Fruit fly (Drosophila melanogaster) whole organism, prepupa: ENCODE results near the gene CG32022.

Experiments
- Blimp-1 ChIP-seq: fragments of 200-800 bp; sonication (Bioruptor generic); optimal IDR thresholded peaks from 3 replicates; lab custom pipeline; 2017; ENCODE audit warnings: missing biosample characterization, missing genetic modification characterization, mild to moderate bottlenecking, moderate library complexity, missing genetic modification reagents
- CG10631 ChIP-seq: fragments of 200-800 bp; sonication (Bioruptor generic); optimal IDR thresholded peaks from 2 replicates; lab custom pipeline; 2016; ENCODE audit warnings: missing biosample characterization, missing genetic modification characterization
- CG10669 ChIP-seq: fragments of 200-800 bp; sonication (Bioruptor generic); optimal IDR thresholded peaks from 3 replicates; lab custom pipeline; 2018; ENCODE audit warnings: missing biosample characterization, mild to moderate bottlenecking, missing genetic modification characterization, moderate library complexity
- CG11294 ChIP-seq: fragments of 200-800 bp; sonication (Bioruptor generic); IDR thresholded peaks from 2 replicates; pipeline ENCODE4 v1.3.6; 2022; ENCODE audit warnings: missing biosample characterization, missing genetic modification characterization
- CG11902 ChIP-seq: fragments of 200-800 bp; sonication (Bioruptor generic); optimal IDR thresholded peaks from 3 replicates; lab custom pipeline; 2016; ENCODE audit warnings: missing biosample characterization, missing genetic modification characterization
- CG15336 ChIP-seq: fragments of 200-800 bp; sonication (Bioruptor generic); IDR thresholded peaks from 2 replicates; pipeline ENCODE4 v1.3.6; 2022; ENCODE audit warnings: missing biosample characterization, missing genetic modification characterization
- CG31627 ChIP-seq: fragments of 200-800 bp; sonication (Bioruptor generic); optimal IDR thresholded peaks from 3 replicates; lab custom pipeline; 2016; ENCODE audit warnings: missing biosample characterization, missing genetic modification characterization
- CG34406 ChIP-seq: fragments of 200-800 bp; sonication (Bioruptor generic); optimal IDR thresholded peaks from 3 replicates; lab custom pipeline; 2016; ENCODE audit warnings: missing biosample characterization, missing genetic modification characterization
- CG6163 ChIP-seq: fragments of 200-800 bp; sonication (Bioruptor generic); IDR thresholded peaks from 3 replicates; pipeline ENCODE4 v1.3.6; 2022; ENCODE audit warnings: missing biosample characterization, missing genetic modification characterization
- CG6792 ChIP-seq: fragments of 200-800 bp; sonication (Bioruptor generic); optimal IDR thresholded peaks from 3 replicates; lab custom pipeline; 2016; ENCODE audit warnings: missing biosample characterization, missing genetic modification characterization
- CG7368 ChIP-seq: fragments of 200-800 bp; sonication (Bioruptor generic); optimal IDR thresholded peaks from 3 replicates; lab custom pipeline; 2016; ENCODE audit warnings: missing biosample characterization, missing genetic modification characterization
- CG8119 ChIP-seq: fragments of 200-800 bp; sonication (Bioruptor generic); IDR thresholded peaks from 3 replicates; pipeline ENCODE4 v1.3.6; 2022; ENCODE audit warnings: missing biosample characterization, missing genetic modification characterization
- CG8319 ChIP-seq: fragments of 200-800 bp; sonication (Bioruptor generic); optimal IDR thresholded peaks from 3 replicates; lab custom pipeline; 2016; ENCODE audit warnings: missing biosample characterization, missing genetic modification characterization
- CG8632 ChIP-seq: fragments of 200-800 bp; sonication (Bioruptor generic); optimal IDR thresholded peaks from 3 replicates; lab custom pipeline; 2016; ENCODE audit warnings: missing biosample characterization, missing genetic modification characterization
- Eip78C ChIP-seq: fragments of 200-800 bp; sonication (Bioruptor generic); peaks from one replicate; lab custom pipeline; 2016; ENCODE audit warnings: missing biosample characterization, missing genetic modification characterization
- Eip93F ChIP-seq: fragments of 200-800 bp; sonication (Bioruptor generic); optimal IDR thresholded peaks from 2 replicates; lab custom pipeline; 2016; ENCODE audit warnings: missing biosample characterization, mild to moderate bottlenecking, missing genetic modification characterization
- Ets21C ChIP-seq: fragments of 200-800 bp; sonication (Bioruptor generic); optimal IDR thresholded peaks from 3 replicates; lab custom pipeline; 2016; ENCODE audit warnings: missing biosample characterization, missing genetic modification characterization
- Gug ChIP-seq: fragments of 200-800 bp; sonication (Bioruptor generic); IDR thresholded peaks from 2 replicates; pipeline ENCODE4 v1.3.6; 2022; ENCODE audit warnings: missing biosample characterization, missing genetic modification characterization
- Hr38 ChIP-seq: sonication (Bioruptor generic); optimal IDR thresholded peaks from 2 replicates; lab custom pipeline; 2016; ENCODE audit warnings: missing biosample characterization, missing genetic modification characterization
- Met ChIP-seq: fragments of 200-800 bp; sonication (Bioruptor generic); optimal IDR thresholded peaks from 3 replicates; lab custom pipeline; 2016; ENCODE audit warnings: missing biosample characterization, missing genetic modification characterization
- OdsH ChIP-seq: fragments of 200-800 bp; sonication (Bioruptor generic); optimal IDR thresholded peaks from 3 replicates; lab custom pipeline; 2016; ENCODE audit warnings: missing biosample characterization, missing genetic modification characterization
- Sox14 ChIP-seq: fragments of 200-800 bp; sonication (Bioruptor generic); optimal IDR thresholded peaks from 3 replicates; lab custom pipeline; 2016; ENCODE audit warnings: missing biosample characterization, missing genetic modification characterization
- cyc ChIP-seq: fragments of 200-800 bp; sonication (Bioruptor generic); optimal IDR thresholded peaks from 3 replicates; lab custom pipeline; 2016; ENCODE audit warnings: missing biosample characterization, missing genetic modification characterization
- dac ChIP-seq: fragments of 200-800 bp; sonication (Bioruptor generic); optimal IDR thresholded peaks from 2 replicates; lab custom pipeline; 2017; ENCODE audit warnings: missing biosample characterization, mild to moderate bottlenecking, missing genetic modification characterization
- dsx ChIP-seq: fragments of 200-800 bp; optimal IDR thresholded peaks from 3 replicates; lab custom pipeline; 2019; ENCODE audit warnings: missing biosample characterization, mild to moderate bottlenecking, missing genetic modification characterization, moderate library complexity; ENCODE audit not compliant: poor library complexity, severe bottlenecking
- eg ChIP-seq: fragments of 200-800 bp; sonication (Bioruptor generic); IDR thresholded peaks from 3 replicates; pipeline ENCODE4 v1.3.6; 2022; ENCODE audit warnings: missing biosample characterization, missing genetic modification characterization
- esn ChIP-seq: fragments of 200-800 bp; sonication (Bioruptor generic); optimal IDR thresholded peaks from 2 replicates; lab custom pipeline; 2016; ENCODE audit warnings: missing biosample characterization, mild to moderate bottlenecking, missing genetic modification characterization, moderate library complexity
- fd85E ChIP-seq: fragments of 200-800 bp; sonication (Bioruptor generic); optimal IDR thresholded peaks from 3 replicates; lab custom pipeline; 2016; ENCODE audit warnings: missing biosample characterization, missing genetic modification characterization
- fkh ChIP-seq: fragments of 200-800 bp; sonication (Bioruptor generic); optimal IDR thresholded peaks from 3 replicates; lab custom pipeline; 2017; ENCODE audit warnings: missing biosample characterization, mild to moderate bottlenecking, missing genetic modification characterization, moderate library complexity
- lz ChIP-seq: fragments of 200-800 bp; sonication (Bioruptor generic); optimal IDR thresholded peaks from 3 replicates; lab custom pipeline; 2016; ENCODE audit warnings: missing biosample characterization, missing genetic modification characterization
- net ChIP-seq: fragments of 200-800 bp; sonication (Bioruptor generic); optimal IDR thresholded peaks from 3 replicates; lab custom pipeline; 2016; ENCODE audit warnings: missing biosample characterization, missing genetic modification characterization
- pdm3 ChIP-seq: fragments of 200-800 bp; sonication (Bioruptor generic); optimal IDR thresholded peaks from 3 replicates; lab custom pipeline; 2016; ENCODE audit warnings: missing biosample characterization, missing genetic modification characterization
- salr ChIP-seq, 2 experiments: fragments of 200-800 bp; sonication (Bioruptor generic); optimal IDR thresholded peaks; 3 replicates each; lab custom pipeline; 2016 to 2018; ENCODE audit warnings: missing biosample characterization in 2 of 2, missing genetic modification characterization in 2 of 2, mild to moderate bottlenecking in 1 of 2
- spab ChIP-seq: fragments of 200-800 bp; sonication (Bioruptor generic); optimal IDR thresholded peaks from 2 replicates; lab custom pipeline; 2017; ENCODE audit warnings: missing biosample characterization, mild to moderate bottlenecking, missing genetic modification characterization, missing genetic modification reagents
- ss ChIP-seq, 2 experiments: fragments of 200-800 bp; sonication (Bioruptor generic); optimal IDR thresholded peaks; 2 replicates in 1 of 2; 3 replicates in 1 of 2; lab custom pipeline; 2017 to 2018; ENCODE audit warnings: mild to moderate bottlenecking in 2 of 2, missing biosample characterization in 2 of 2, missing genetic modification characterization in 2 of 2, moderate library complexity in 1 of 2
- svp ChIP-seq: fragments of 200-800 bp; sonication (Bioruptor generic); peaks from one replicate; lab custom pipeline; 2016; ENCODE audit warnings: missing biosample characterization, missing genetic modification characterization
- topi ChIP-seq: fragments of 200-800 bp; sonication (Bioruptor generic); optimal IDR thresholded peaks from 3 replicates; lab custom pipeline; 2016; ENCODE audit warnings: missing biosample characterization, missing genetic modification characterization
- vri ChIP-seq: fragments of 200-800 bp; sonication (Bioruptor generic); optimal IDR thresholded peaks from 3 replicates; lab custom pipeline; 2016; ENCODE audit warnings: missing biosample characterization, mild to moderate bottlenecking, missing genetic modification characterization

CG32022 gene

dm6 chr3L:8700643-8701208 is 20.3 kb downstream of the CG32022 start (continued):
- TF ChIP-seq dac (GFP tag; lab: Kevin White, UChicago) = peak; percentile 38
- TF ChIP-seq cyc (GFP tag; lab: Kevin White, UChicago) = peak; percentile 5
- peak; percentile 17 for TF ChIP-seq CG7368 (GFP tag; lab: Kevin White, UChicago)
- no peak for TF ChIP-seq fd85E (GFP tag; lab: Kevin White, UChicago)
- peak; percentile 55 for TF ChIP-seq esn (GFP tag; lab: Kevin White, UChicago)
- peak; percentile 49 for TF ChIP-seq Met (GFP tag; lab: Kevin White, UChicago)
- TF ChIP-seq spab (GFP tag; lab: Kevin White, UChicago) = peak; percentile 54
- TF ChIP-seq Blimp-1 = no peak
- TF ChIP-seq CG34406 (GFP tag; lab: Kevin White, UChicago) = peak; percentile 64
- TF ChIP-seq svp (GFP tag; lab: Kevin White, UChicago) = no peak
- peak; percentile 68 for TF ChIP-seq net
- TF ChIP-seq eg (GFP tag; lab: Robert Waterston, UW) = peak; percentile 68
- peak; percentile 73 for TF ChIP-seq CG10669 (GFP tag; lab: Kevin White, UChicago)
- peak; percentile 79 for TF ChIP-seq Sox14 (GFP tag; lab: Kevin White, UChicago)
- TF ChIP-seq CG6163 (GFP tag; lab: Robert Waterston, UW) = peak; percentile 72; the same call in 2 of the 3 replicates
- TF ChIP-seq topi (GFP tag; lab: Kevin White, UChicago) = peak; percentile 52
- TF ChIP-seq Eip78C (GFP tag; lab: Kevin White, UChicago) = peak; percentile 94
- TF ChIP-seq Gug (GFP tag; lab: Robert Waterston, UW) = peak; percentile 65
- peak; percentile 52 for TF ChIP-seq dsx
- TF ChIP-seq OdsH (GFP tag; lab: Kevin White, UChicago) = peak; percentile 80
- peak; percentile 58 for TF ChIP-seq CG8632 (GFP tag; lab: Kevin White, UChicago)
- TF ChIP-seq CG8119 (GFP tag; lab: Robert Waterston, UW) = peak; percentile 64
- TF ChIP-seq CG31627 (GFP tag; lab: Kevin White, UChicago) = peak; percentile 52
- TF ChIP-seq Ets21C (GFP tag; lab: Kevin White, UChicago) = peak; percentile 40
- peak; percentile 68 for TF ChIP-seq CG10631 (GFP tag; lab: Kevin White, UChicago)
- TF ChIP-seq CG8319 (GFP tag; lab: Kevin White, UChicago) = no peak
- TF ChIP-seq Hr38 = no peak
- TF ChIP-seq CG11902 = peak; percentile 32
- TF ChIP-seq CG6792 (GFP tag; lab: Kevin White, UChicago) = peak; percentile 61
- peak; percentile 41 for TF ChIP-seq lz (GFP tag; lab: Kevin White, UChicago)
- TF ChIP-seq salr (GFP tag; optimal IDR thresholded peaks at IDR 0.05; lab: Kevin White, UChicago) = peak; percentile 61 to 67
- TF ChIP-seq CG15336 (GFP tag; lab: Robert Waterston, UW) = peak; percentile 82
- TF ChIP-seq vri (GFP tag; lab: Kevin White, UChicago) = peak; percentile 39
- TF ChIP-seq, all 60 proteins: peak for 51

dm6 chr3L:8700054-8700642 is 20.9 kb downstream of the CG32022 start:
- TF ChIP-seq svp (GFP tag; lab: Kevin White, UChicago) (peak; percentile 95), fkh (GFP tag; lab: Kevin White, UChicago) (peak; percentile 92), CG8119 (GFP tag; lab: Robert Waterston, UW) (no peak)

DNA sequence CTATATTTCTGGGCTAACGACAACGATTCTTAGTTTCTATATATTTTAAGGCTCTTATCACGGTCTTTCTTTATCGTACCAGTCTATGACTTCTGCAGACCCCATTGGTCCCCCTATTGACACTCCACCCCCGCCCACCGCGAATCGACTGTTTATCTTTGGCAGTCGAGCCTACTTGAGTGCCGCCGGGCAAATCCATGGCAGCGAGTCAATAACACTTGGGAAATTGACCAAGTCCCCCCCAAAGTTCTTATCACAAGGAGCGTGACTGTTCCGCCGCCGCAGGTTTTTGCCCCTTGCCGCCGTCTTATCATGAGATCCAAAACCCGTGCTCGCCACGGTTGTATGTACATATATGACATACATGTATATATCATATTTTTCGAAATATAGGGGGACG is 21.5 kb downstream of the CG32022 start:
- TF ChIP-seq CG10631 (GFP tag; lab: Kevin White, UChicago) = no peak
- peak; percentile 13 for TF ChIP-seq CG34406 (GFP tag; lab: Kevin White, UChicago)
- TF ChIP-seq cyc (GFP tag; lab: Kevin White, UChicago) = no peak
- TF ChIP-seq CG11294 (GFP tag; lab: Robert Waterston, UW) = no peak
- TF ChIP-seq CG7368 (GFP tag; lab: Kevin White, UChicago) = no peak
- TF ChIP-seq Met (GFP tag; lab: Kevin White, UChicago) = peak; percentile 26
- TF ChIP-seq Sox14 (GFP tag; lab: Kevin White, UChicago) = no peak
- TF ChIP-seq vri (GFP tag; lab: Kevin White, UChicago) = peak; percentile 54
- TF ChIP-seq CG6163 (GFP tag; lab: Robert Waterston, UW) = peak; percentile 58; the same call in 1 of the 3 replicates
- TF ChIP-seq ss (GFP tag; optimal IDR thresholded peaks at IDR 0.05; lab: Kevin White, UChicago) = no peak
- peak; percentile 2 for TF ChIP-seq OdsH (GFP tag; lab: Kevin White, UChicago)
- no peak for TF ChIP-seq pdm3 (GFP tag; lab: Kevin White, UChicago)
- peak; percentile 29 for TF ChIP-seq Eip93F
- TF ChIP-seq svp (GFP tag; lab: Kevin White, UChicago) = peak; percentile 92
- peak; percentile 41; the same call in 1 of the 2 replicates for TF ChIP-seq Gug (GFP tag; lab: Robert Waterston, UW)
- TF ChIP-seq Eip78C (GFP tag; lab: Kevin White, UChicago) = peak; percentile 32
- TF ChIP-seq fkh (GFP tag; lab: Kevin White, UChicago) = peak; percentile 90
